Worm (Caenorhabditis elegans): ENCODE results near the gene npp-23.

npp-23 gene

DNA sequence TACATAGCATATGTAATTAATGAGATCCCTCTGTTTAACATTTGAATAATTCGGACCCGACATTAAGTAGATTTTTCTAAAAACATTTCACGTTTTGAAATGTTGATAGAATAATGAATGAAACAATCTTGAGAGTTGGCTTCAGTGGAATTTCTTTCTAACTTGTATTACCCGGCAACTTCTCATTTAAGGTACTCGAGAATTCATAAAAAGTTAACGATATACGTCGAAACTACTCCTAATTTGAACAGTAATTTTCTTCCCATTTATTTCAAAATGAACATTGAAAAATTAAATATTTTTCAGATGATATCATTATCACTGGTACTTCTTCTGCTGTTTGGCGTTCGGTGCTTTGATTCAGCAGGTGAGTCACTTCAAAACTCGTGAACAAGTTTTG, 37.3 kb upstream of the npp-23 start, which contains the start of gene C27B7.7:
Gene C27B7.7, plus strand, starts transcription at position 301 of the 400 bp plus-strand sequence.
- TF ChIP-seq nhr-237 (tag; optimal IDR thresholded peaks at IDR 0.05) = no peak
- peak in 1 of 2 experiments; percentile 67 for TF ChIP-seq unc-62 (GFP tag; optimal IDR thresholded peaks at IDR 0.05 in 1 of 2)
- TF ChIP-seq unc-62 (tag; optimal IDR thresholded peaks at IDR 0.05) = no peak

DNA sequence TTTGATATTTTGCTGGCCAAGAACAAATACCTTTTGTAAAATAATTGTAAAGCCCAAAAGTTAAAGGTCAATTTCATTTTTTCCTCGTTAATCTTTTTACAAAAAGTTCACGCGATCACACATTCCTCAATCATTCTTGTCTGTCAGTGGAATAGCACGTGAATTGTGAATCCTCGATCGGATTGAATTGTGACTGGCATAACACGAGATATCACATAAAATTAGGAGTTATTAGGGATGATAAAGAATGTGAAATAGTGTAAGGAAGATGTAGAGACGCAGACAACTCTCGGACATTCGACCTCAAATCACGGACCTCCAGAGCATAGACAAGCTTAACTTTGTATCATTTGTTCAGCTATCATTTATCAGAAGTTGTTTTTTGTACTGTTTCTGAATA, 36.7 kb upstream of the npp-23 start, which contains the start of gene C27B7.6:
Gene C27B7.6, minus strand, starts transcription at position 182 of the 400 bp plus-strand sequence.
- TF ChIP-seq ama-1 (optimal IDR thresholded peaks at IDR 0.05) (no peak), Y5F2A.4 (GFP tag; optimal IDR thresholded peaks at IDR 0.05) (no peak), fos-1 (tag; optimal IDR thresholded peaks at IDR 0.05) (no peak), F37D6.2 (tag; optimal IDR thresholded peaks at IDR 0.05) (no peak), nhr-6 (tag; optimal IDR thresholded peaks at IDR 0.05) (no peak), mxl-2 (GFP tag; conservative IDR thresholded peaks at IDR 0.05) (0 out of 2 replicates have a peak, but pooled peaks have one; percentile 36), tag-97 (GFP tag; IDR thresholded peaks at IDR 0.05) (no peak), aha-1 (tag) (peak; percentile 80), set-16 (GFP tag; IDR thresholded peaks at IDR 0.05) (no peak), zfp-3 (GFP tag; conservative IDR thresholded peaks at IDR 0.05) (no peak), spr-3 (GFP tag; optimal IDR thresholded peaks at IDR 0.05) (no peak), nhr-10 (tag; optimal IDR thresholded peaks at IDR 0.05) (no peak), duxl-1 (tag; optimal IDR thresholded peaks at IDR 0.05; ENCODE audit: poor library complexity) (no peak), hlh-11 (tag; optimal IDR thresholded peaks at IDR 0.05) (peak; percentile 3), cey-2 (tag; optimal IDR thresholded peaks at IDR 0.05; ENCODE audit: borderline replicate concordance, insufficient read depth) (no peak), ctbp-1 (GFP tag; IDR thresholded peaks at IDR 0.05) (no peak), mep-1 (tag; optimal IDR thresholded peaks at IDR 0.05) (no peak), rbr-2 (tag; optimal IDR thresholded peaks at IDR 0.05) (no peak), hlh-30 (tag; optimal IDR thresholded peaks at IDR 0.05; ENCODE audit: insufficient read depth) (peak; percentile 56), nhr-102 (tag; optimal IDR thresholded peaks at IDR 0.05) (no peak), lin-1 (GFP tag; IDR thresholded peaks at IDR 0.05) (no peak), T26A8.4 (GFP tag; IDR thresholded peaks at IDR 0.05) (no peak), ces-1 (GFP tag; optimal IDR thresholded peaks at IDR 0.05) (no peak), lim-7 (GFP tag; IDR thresholded peaks at IDR 0.05) (no peak)

DNA sequence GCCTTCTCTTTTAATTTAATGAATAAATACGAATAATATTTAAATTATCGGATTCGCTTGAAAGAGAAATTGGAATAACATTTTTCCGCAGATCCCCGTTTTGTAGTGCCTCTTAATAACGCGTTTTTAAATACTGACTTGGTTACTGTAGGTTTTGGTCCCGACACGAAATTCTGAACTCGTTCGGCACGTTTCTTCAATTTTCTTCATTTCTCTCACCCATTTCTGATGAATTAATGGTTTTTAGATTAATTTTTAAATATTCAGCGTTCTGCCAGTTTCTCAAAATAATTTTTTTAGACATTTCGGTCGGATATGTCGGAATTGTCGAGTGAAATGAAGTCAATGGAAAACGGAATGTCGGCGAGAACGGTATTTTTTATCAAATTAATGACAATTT, 31.9 kb upstream of the npp-23 start, which contains the start of gene C27B7.5:
Gene C27B7.5, plus strand, starts transcription at position 301 of the 400 bp plus-strand sequence.
- TF ChIP-seq set-16 (GFP tag; IDR thresholded peaks at IDR 0.05) = no peak
- no peak for TF ChIP-seq Y5F2A.4 (GFP tag; optimal IDR thresholded peaks at IDR 0.05)
- peak; percentile 53 for TF ChIP-seq ama-1 (optimal IDR thresholded peaks at IDR 0.05)

DNA sequence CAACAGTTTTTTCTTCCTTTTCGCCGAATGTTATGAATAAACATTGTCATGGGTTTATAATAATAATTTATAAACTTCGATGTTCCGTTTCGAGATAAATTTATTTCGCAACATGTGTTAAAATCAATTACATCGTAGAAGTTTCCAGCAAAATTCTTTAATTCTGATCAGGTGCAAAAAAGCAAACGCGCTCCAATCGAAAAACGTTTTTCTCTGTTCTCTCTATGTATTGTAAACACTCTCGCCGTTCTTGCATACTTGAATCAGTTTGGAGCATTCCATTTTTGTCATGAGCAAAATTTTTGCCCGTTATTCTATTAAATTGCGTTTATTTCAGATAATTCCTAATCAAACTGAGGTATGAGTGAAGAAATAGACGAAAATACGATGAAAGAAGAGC, 24.3 kb upstream of the npp-23 start, which contains the start of gene rad-54.L2:
Gene rad-54.L2, plus strand, starts transcription at position 332 of the 400 bp plus-strand sequence.
- TF ChIP-seq zfp-3 (GFP tag; conservative IDR thresholded peaks at IDR 0.05) = no peak
- TF ChIP-seq nhr-28 (tag; optimal IDR thresholded peaks at IDR 0.05) = peak; percentile 59
- TF ChIP-seq F37D6.2 (tag; optimal IDR thresholded peaks at IDR 0.05) = no peak
- TF ChIP-seq T26A8.4 (GFP tag; IDR thresholded peaks at IDR 0.05) = no peak
- no peak for TF ChIP-seq dmd-9 (GFP tag; IDR thresholded peaks at IDR 0.05)
- no peak for TF ChIP-seq cey-2 (tag; optimal IDR thresholded peaks at IDR 0.05; ENCODE audit: borderline replicate concordance, insufficient read depth)
- TF ChIP-seq lin-15B (tag; optimal IDR thresholded peaks at IDR 0.05) = peak; percentile 15
- TF ChIP-seq ztf-7 (tag; optimal IDR thresholded peaks at IDR 0.05) = peak; percentile 5
- peak; percentile 95 for TF ChIP-seq hlh-30 (tag; optimal IDR thresholded peaks at IDR 0.05; ENCODE audit: insufficient read depth)
- TF ChIP-seq dve-1 (tag; optimal IDR thresholded peaks at IDR 0.05; ENCODE audit: insufficient read depth) = peak; percentile 81
- TF ChIP-seq nhr-10 (tag; optimal IDR thresholded peaks at IDR 0.05) = no peak
- no peak for TF ChIP-seq saeg-2 (GFP tag; IDR thresholded peaks at IDR 0.05)
- TF ChIP-seq lin-13 (GFP tag; optimal IDR thresholded peaks at IDR 0.05) = peak; percentile 4
- peak; percentile 52 for TF ChIP-seq nhr-6 (tag; optimal IDR thresholded peaks at IDR 0.05)
- no peak for TF ChIP-seq tag-97 (GFP tag; IDR thresholded peaks at IDR 0.05)
- TF ChIP-seq ama-1 (optimal IDR thresholded peaks at IDR 0.05) = peak; percentile 72
- TF ChIP-seq F44E2.7 (GFP tag; IDR thresholded peaks at IDR 0.05) = no peak
- TF ChIP-seq fos-1 (tag; optimal IDR thresholded peaks at IDR 0.05) = no peak
- no peak for TF ChIP-seq ZK337.2 (GFP tag; IDR thresholded peaks at IDR 0.05)
- TF ChIP-seq nhr-48 (tag; optimal IDR thresholded peaks at IDR 0.05) = peak; percentile 35
- TF ChIP-seq F26F4.8 (GFP tag; conservative IDR thresholded peaks at IDR 0.05) = no peak
- peak; percentile 1 for TF ChIP-seq fkh-10 (GFP tag; optimal IDR thresholded peaks at IDR 0.05)
- TF ChIP-seq lsy-2 (tag; optimal IDR thresholded peaks at IDR 0.05) = peak in 1 of 2 experiments; percentile 82
- peak; percentile 24 for TF ChIP-seq unc-130 (GFP tag; optimal IDR thresholded peaks at IDR 0.05)
- peak; percentile 41; the same call in 1 of the 2 replicates for TF ChIP-seq dmd-6 (GFP tag; IDR thresholded peaks at IDR 0.05)
- TF ChIP-seq arid-1 (GFP tag; conservative IDR thresholded peaks at IDR 0.05) = peak; percentile 53; the same call in 1 of the 2 replicates
- peak; percentile 77 for TF ChIP-seq T20F7.1 (GFP tag; optimal IDR thresholded peaks at IDR 0.05)
- peak; percentile 60 for TF ChIP-seq rbr-2 (tag; optimal IDR thresholded peaks at IDR 0.05)

Data from whole organism, L4 larva.